Fruit fly (Drosophila melanogaster) whole organism, wandering third instar larva: ENCODE results near the gene CG14312.

Source experiments
- Abd-B ChIP-seq: fragments of >200 bp; optimal IDR thresholded peaks from 2 replicates; lab custom pipeline; 2017; ENCODE audit warnings: missing biosample characterization, missing genetic modification characterization
- CG32264 ChIP-seq: fragments of 200-800 bp; sonication (Bioruptor generic); optimal IDR thresholded peaks from 2 replicates; lab custom pipeline; 2016; ENCODE audit warnings: missing biosample characterization, missing genetic modification characterization
- CG9705 ChIP-seq: fragments of 200-800 bp; sonication (Bioruptor generic); optimal IDR thresholded peaks from 2 replicates; lab custom pipeline; 2018; ENCODE audit warnings: missing biosample characterization, mild to moderate bottlenecking, missing genetic modification characterization
- CrebA ChIP-seq: fragments of 200-800 bp; sonication (Bioruptor generic); optimal IDR thresholded peaks from 2 replicates; lab custom pipeline; 2016; ENCODE audit warnings: missing biosample characterization, mild to moderate bottlenecking, missing genetic modification characterization, borderline replicate concordance
- Dfd ChIP-seq: fragments of >200 bp; optimal IDR thresholded peaks from 2 replicates; lab custom pipeline; 2017; ENCODE audit warnings: missing biosample characterization, missing genetic modification characterization
- Dif ChIP-seq: fragments of 200-275, 200-300 bp; sonication (Bioruptor generic); optimal IDR thresholded peaks from 2 replicates; lab custom pipeline; 2018; ENCODE audit warnings: missing biosample characterization, missing genetic modification characterization; ENCODE audit not compliant: partially characterized antibody
- GATAd ChIP-seq: sonication (Bioruptor generic); optimal IDR thresholded peaks from 2 replicates; lab custom pipeline; 2016; ENCODE audit warnings: missing biosample characterization, missing genetic modification characterization
- HLH106 ChIP-seq: fragments of 200-800 bp; optimal IDR thresholded peaks from 3 replicates; lab custom pipeline; 2019; ENCODE audit warnings: missing biosample characterization, mild to moderate bottlenecking, missing genetic modification characterization, moderate library complexity
- Hnf4 ChIP-seq: fragments of 200-800 bp; sonication (Bioruptor generic); optimal IDR thresholded peaks from 2 replicates; lab custom pipeline; 2016; ENCODE audit warnings: missing biosample characterization, mild to moderate bottlenecking, missing genetic modification characterization
- Hr78 ChIP-seq: fragments of >200 bp; optimal IDR thresholded peaks from 2 replicates; lab custom pipeline; 2017; ENCODE audit warnings: missing biosample characterization, missing genetic modification characterization
- Hr83 ChIP-seq: fragments of 200-300 bp; sonication (Bioruptor generic); optimal IDR thresholded peaks from 2 replicates; lab custom pipeline; 2016; ENCODE audit warnings: missing biosample characterization, mild to moderate bottlenecking, missing genetic modification characterization, moderate library complexity; ENCODE audit not compliant: poor library complexity, severe bottlenecking
- Jra ChIP-seq: sonication (Bioruptor generic); optimal IDR thresholded peaks from 2 replicates; lab custom pipeline; 2016; ENCODE audit warnings: missing biosample characterization, missing genetic modification characterization
- Mio ChIP-seq: sonication (Bioruptor generic); optimal IDR thresholded peaks from 2 replicates; lab custom pipeline; 2016; ENCODE audit warnings: missing biosample characterization, missing genetic modification characterization
- Myc ChIP-seq: fragments of >200 bp; optimal IDR thresholded peaks from 2 replicates; lab custom pipeline; 2017
- N ChIP-seq: fragments of >200 bp; optimal IDR thresholded peaks from 2 replicates; lab custom pipeline; 2018; ENCODE audit warnings: missing biosample characterization, missing external identifiers, missing genetic modification characterization
- OdsH ChIP-seq: fragments of 200-800 bp; sonication (Bioruptor generic); optimal IDR thresholded peaks from 2 replicates; lab custom pipeline; 2016; ENCODE audit warnings: missing biosample characterization, mild to moderate bottlenecking, missing genetic modification characterization
- Rel ChIP-seq, 2 experiments: fragments of 200-800 bp; sonication (Bioruptor generic) in 1 of 2; optimal IDR thresholded peaks; 2 replicates in 1 of 2; 3 replicates in 1 of 2; lab custom pipeline; 2016 to 2019; ENCODE audit warnings: mild to moderate bottlenecking in 2 of 2, missing biosample characterization in 2 of 2, missing genetic modification characterization in 2 of 2, moderate library complexity in 1 of 2
- Vsx2 ChIP-seq: fragments of 200-300, 225-300 bp; sonication (Bioruptor generic); optimal IDR thresholded peaks from 2 replicates; lab custom pipeline; 2018; ENCODE audit warnings: missing biosample characterization, missing genetic modification characterization; ENCODE audit not compliant: partially characterized antibody
- br ChIP-seq: fragments of 200-800 bp; sonication (Bioruptor generic); optimal IDR thresholded peaks from 2 replicates; lab custom pipeline; 2016; ENCODE audit warnings: missing biosample characterization, missing genetic modification characterization
- brk ChIP-seq: fragments of 200-800 bp; sonication (Bioruptor generic); optimal IDR thresholded peaks from 2 replicates; lab custom pipeline; 2016; ENCODE audit warnings: missing biosample characterization, mild to moderate bottlenecking, missing genetic modification characterization
- dl ChIP-seq, 2 experiments: fragments of 175-275, 200-275 bp in 1 of 2; fragments of 200-275 bp in 1 of 2; sonication (Bioruptor generic); optimal IDR thresholded peaks; lab custom pipeline; 2018; ENCODE audit warnings: mild to moderate bottlenecking in 2 of 2, missing biosample characterization in 2 of 2, missing genetic modification characterization in 2 of 2, moderate library complexity in 2 of 2; ENCODE audit not compliant: partially characterized antibody in 2 of 2, insufficient read depth in 1 of 2
- ey ChIP-seq: fragments of 200-800 bp; sonication (Bioruptor generic); optimal IDR thresholded peaks from 2 replicates; lab custom pipeline; 2016; ENCODE audit warnings: missing biosample characterization, missing genetic modification characterization
- foxo ChIP-seq, 2 experiments: fragments of 200-800 bp; sonication (Bioruptor generic); optimal IDR thresholded peaks; 2 replicates in 1 of 2; 3 replicates in 1 of 2; lab custom pipeline; 2016 to 2017; ENCODE audit warnings: missing biosample characterization in 2 of 2, missing genetic modification characterization in 2 of 2
- fru ChIP-seq: fragments of 200-800 bp; sonication (Bioruptor generic); optimal IDR thresholded peaks from 3 replicates; lab custom pipeline; 2016; ENCODE audit warnings: missing biosample characterization, mild to moderate bottlenecking, missing genetic modification characterization
- h ChIP-seq: fragments of 200-800 bp; sonication (Bioruptor generic); optimal IDR thresholded peaks from 3 replicates; lab custom pipeline; 2016; ENCODE audit warnings: missing biosample characterization, mild to moderate bottlenecking, missing genetic modification characterization
- jim ChIP-seq: fragments of 175-275, 200-325 bp; sonication (Bioruptor generic); optimal IDR thresholded peaks from 2 replicates; lab custom pipeline; 2016; ENCODE audit warnings: missing biosample characterization, mild to moderate bottlenecking, missing genetic modification characterization
- lola ChIP-seq: fragments of >200 bp; optimal IDR thresholded peaks from 2 replicates; lab custom pipeline; 2017; ENCODE audit warnings: missing biosample characterization, missing genetic modification characterization
- psq ChIP-seq: fragments of 200-800 bp; sonication (Bioruptor generic); optimal IDR thresholded peaks from 3 replicates; lab custom pipeline; 2017; ENCODE audit warnings: missing biosample characterization, mild to moderate bottlenecking, missing genetic modification characterization, moderate library complexity
- rgr ChIP-seq: fragments of 200-800 bp; sonication (Bioruptor generic); optimal IDR thresholded peaks from 3 replicates; lab custom pipeline; 2016; ENCODE audit warnings: missing biosample characterization, mild to moderate bottlenecking, missing genetic modification characterization
- sage ChIP-seq: fragments of 200-800 bp; sonication (Bioruptor generic); optimal IDR thresholded peaks from 2 replicates; lab custom pipeline; 2016; ENCODE audit warnings: missing biosample characterization, mild to moderate bottlenecking, missing genetic modification characterization
- sv ChIP-seq: fragments of 200-800 bp; sonication (Bioruptor generic); optimal IDR thresholded peaks from 3 replicates; lab custom pipeline; 2016; ENCODE audit warnings: missing biosample characterization, missing genetic modification characterization
- tai ChIP-seq: sonication (Bioruptor generic); optimal IDR thresholded peaks from 2 replicates; lab custom pipeline; 2016; ENCODE audit warnings: missing biosample characterization, missing genetic modification characterization
- woc ChIP-seq: sonication (Bioruptor generic); optimal IDR thresholded peaks from 2 replicates; lab custom pipeline; 2016; ENCODE audit warnings: missing biosample characterization, mild to moderate bottlenecking, missing genetic modification characterization

CG14312 gene

DNA sequence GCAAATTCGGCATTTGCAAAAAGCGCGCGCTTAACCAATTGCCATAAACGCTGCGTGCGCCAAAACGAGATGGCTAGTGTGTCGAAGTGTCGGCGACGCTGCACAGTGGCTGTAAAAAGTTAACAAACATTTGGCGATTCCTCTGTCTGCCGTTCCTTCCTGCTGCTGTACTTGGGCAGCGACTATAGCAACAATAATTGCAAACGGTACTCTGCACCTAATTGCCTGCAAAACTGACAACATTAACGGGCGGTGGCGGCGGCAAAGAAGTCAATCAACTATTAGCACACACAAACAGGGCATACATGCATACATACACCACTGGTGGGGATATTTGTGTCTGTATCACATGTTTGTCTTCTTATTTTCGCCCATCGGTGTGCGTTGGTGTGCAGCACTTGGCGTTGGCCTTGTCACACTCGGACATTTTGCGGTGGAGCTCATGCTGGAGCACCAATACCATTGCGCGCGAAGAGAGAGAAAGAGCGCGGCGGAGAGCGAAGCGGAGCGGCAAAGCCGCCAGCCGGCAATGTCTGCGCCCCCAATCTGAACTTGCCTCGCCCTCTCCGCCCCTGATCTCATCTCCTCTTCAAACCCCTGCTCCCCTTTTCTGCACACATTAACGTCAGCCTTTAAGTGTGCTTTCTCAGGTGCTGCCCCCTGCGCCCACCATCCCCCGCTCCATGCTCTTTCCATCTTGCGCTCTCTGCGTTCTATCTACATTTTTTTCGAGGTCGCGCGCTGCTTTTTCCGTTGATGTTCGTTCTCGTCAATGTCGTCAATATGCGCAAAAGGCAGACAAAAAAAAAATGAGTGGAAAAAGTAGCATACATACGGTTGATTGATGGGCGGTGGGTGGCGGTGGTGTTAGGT lies 38.9 kb downstream of the CG14312 start:
- TF ChIP-seq Abd-B (GFP tag; lab: Kevin White, UChicago) (peak; percentile 16), Hnf4 (GFP tag; lab: Kevin White, UChicago) (peak; percentile 31), brk (GFP tag; lab: Kevin White, UChicago) (no peak), CrebA (GFP tag; lab: Kevin White, UChicago) (no peak), dl (GFP tag; optimal IDR thresholded peaks at IDR 0.05; lab: Kevin White, UChicago; ENCODE audit: insufficient read depth in 1 of 2, partially characterized antibody in 2 of 2) (peak; percentile 94 to 97), Dif (GFP tag; lab: Kevin White, UChicago) (peak; percentile 97), HLH106 (tag; lab: Kevin White, UChicago) (peak; percentile 18), Myc (lab: Kevin White, UChicago) (no peak), foxo (GFP tag; optimal IDR thresholded peaks at IDR 0.05; lab: Kevin White, UChicago) (peak in 1 of 2 experiments; percentile 23), woc (GFP tag; lab: Kevin White, UChicago) (peak; percentile 49), GATAd (no peak), Rel (GFP tag; optimal IDR thresholded peaks at IDR 0.05; lab: Kevin White, UChicago) (no peak), Rel (tag; optimal IDR thresholded peaks at IDR 0.05; lab: Kevin White, UChicago) (peak; percentile 91), jim (GFP tag; lab: Kevin White, UChicago) (no peak), tai (GFP tag; lab: Kevin White, UChicago) (no peak), h (GFP tag; lab: Kevin White, UChicago) (peak; percentile 73), rgr (peak; percentile 33), OdsH (GFP tag; lab: Kevin White, UChicago) (peak; percentile 22), fru (GFP tag; lab: Kevin White, UChicago) (peak; percentile 40), Jra (GFP tag; lab: Kevin White, UChicago) (peak; percentile 16), Mio (GFP tag; lab: Kevin White, UChicago) (no peak), br (GFP tag; lab: Kevin White, UChicago) (peak; percentile 31), Hr83 (GFP tag; lab: Kevin White, UChicago) (peak; percentile 86), N (peak; percentile 70), psq (GFP tag; lab: Kevin White, UChicago) (peak; percentile 91), Hr78 (GFP tag; lab: Kevin White, UChicago) (peak; percentile 36)

DNA sequence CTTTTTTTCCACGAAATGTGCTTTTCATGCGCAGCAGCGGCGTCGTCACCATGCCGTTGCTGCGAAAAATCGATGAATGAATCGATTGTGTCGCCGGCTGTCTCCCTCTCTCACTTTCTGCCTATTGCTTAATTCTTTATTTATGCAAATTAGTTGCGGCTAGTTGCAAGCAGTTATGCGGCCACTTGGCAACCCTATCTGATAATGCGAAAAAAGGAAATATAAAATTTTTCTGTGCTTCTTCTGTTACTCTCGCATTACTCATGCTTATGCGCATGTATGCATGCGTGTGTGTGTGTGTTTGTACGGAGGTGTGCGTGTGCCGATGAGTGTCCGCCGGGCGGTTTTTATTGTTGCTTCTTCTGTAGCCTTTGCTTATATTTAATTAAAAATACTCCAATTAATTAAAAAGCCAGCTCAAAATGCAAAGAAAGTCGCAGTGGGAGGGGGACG lies 39.6 kb downstream of the CG14312 start:
- TF ChIP-seq OdsH (GFP tag; lab: Kevin White, UChicago) = no peak
- TF ChIP-seq Myc (lab: Kevin White, UChicago) = no peak
- no peak for TF ChIP-seq lola (GFP tag; lab: Kevin White, UChicago)
- no peak for TF ChIP-seq Dif (GFP tag; lab: Kevin White, UChicago)
- TF ChIP-seq jim (GFP tag; lab: Kevin White, UChicago) = no peak
- no peak for TF ChIP-seq tai (GFP tag; lab: Kevin White, UChicago)
- no peak for TF ChIP-seq Dfd (GFP tag; lab: Kevin White, UChicago)
- TF ChIP-seq Hnf4 (GFP tag; lab: Kevin White, UChicago) = no peak
- TF ChIP-seq Vsx2 = no peak
- no peak for TF ChIP-seq sage (GFP tag; lab: Kevin White, UChicago)
- peak; percentile 7 for TF ChIP-seq fru (GFP tag; lab: Kevin White, UChicago)
- no peak for TF ChIP-seq N
- no peak for TF ChIP-seq Hr83 (GFP tag; lab: Kevin White, UChicago)
- TF ChIP-seq foxo (GFP tag; optimal IDR thresholded peaks at IDR 0.05; lab: Kevin White, UChicago) = peak in 1 of 2 experiments; percentile 51
- no peak for TF ChIP-seq CG9705
- TF ChIP-seq CrebA (GFP tag; lab: Kevin White, UChicago) = no peak
- TF ChIP-seq brk (GFP tag; lab: Kevin White, UChicago) = peak; percentile 9
- TF ChIP-seq Rel (GFP tag; optimal IDR thresholded peaks at IDR 0.05; lab: Kevin White, UChicago) = peak; percentile 30
- TF ChIP-seq Rel (tag; optimal IDR thresholded peaks at IDR 0.05; lab: Kevin White, UChicago) = no peak
- TF ChIP-seq rgr = peak; percentile 41
- TF ChIP-seq CG32264 (GFP tag; lab: Kevin White, UChicago) = no peak
- no peak for TF ChIP-seq woc (GFP tag; lab: Kevin White, UChicago)
- TF ChIP-seq Mio (GFP tag; lab: Kevin White, UChicago) = no peak
- TF ChIP-seq HLH106 (tag; lab: Kevin White, UChicago) = peak; percentile 29
- TF ChIP-seq Abd-B (GFP tag; lab: Kevin White, UChicago) = no peak
- peak; percentile 59 for TF ChIP-seq Jra (GFP tag; lab: Kevin White, UChicago)
- TF ChIP-seq ey (GFP tag; lab: Kevin White, UChicago) = peak; percentile 45
- TF ChIP-seq sv = no peak
- peak; percentile 19 for TF ChIP-seq br (GFP tag; lab: Kevin White, UChicago)
- no peak for TF ChIP-seq psq (GFP tag; lab: Kevin White, UChicago)
- no peak for TF ChIP-seq dl (GFP tag; optimal IDR thresholded peaks at IDR 0.05; lab: Kevin White, UChicago; ENCODE audit: insufficient read depth in 1 of 2, partially characterized antibody in 2 of 2)
